Worm (Caenorhabditis elegans) whole organism, L4 larva: ENCODE measurements around the gene F45D11.11.
"Not testable (repeated sequence)": the region's sequence is repeated elsewhere in the genome, so short reads cannot be mapped to it uniquely, and the experiment has no call there.

ENCODE experiments used
- D1046.2 ChIP-seq: fragments of 200-800 bp; sonication (Bioruptor generic); IDR thresholded peaks from 2 replicates; pipeline ENCODE4 v1.3.6; 2022; ENCODE audit warnings: missing genetic modification characterization, missing compliant biosample characterization
- F26F4.8 ChIP-seq: fragments of 200-800 bp; sonication (Bioruptor generic); conservative IDR thresholded peaks from 2 replicates; pipeline ENCODE4 v1.3.6; 2022; ENCODE audit warnings: missing genetic modification characterization, missing compliant biosample characterization
- F37D6.2 ChIP-seq: sonication (generic microtip); optimal IDR thresholded peaks from 2 replicates; lab custom pipeline; 2016; ENCODE audit warnings: mild to moderate bottlenecking, missing genetic modification characterization, missing compliant biosample characterization
- Y48G9A.11 ChIP-seq: fragments of 200-800 bp; sonication (Bioruptor generic); IDR thresholded peaks from 2 replicates; pipeline ENCODE4 v1.3.6; 2022; ENCODE audit warnings: missing genetic modification reagents, missing genetic modification characterization, missing compliant biosample characterization
- ZK337.2 ChIP-seq: fragments of 200-800 bp; sonication (Bioruptor generic); IDR thresholded peaks from 2 replicates; pipeline ENCODE4 v1.3.6; 2022; ENCODE audit warnings: missing genetic modification reagents, missing genetic modification characterization, missing compliant biosample characterization
- ZK546.5 ChIP-seq, 2 experiments: sonication (generic microtip); optimal IDR thresholded peaks; 2 replicates each; lab custom pipeline; 2017; ENCODE audit warnings: missing biosample characterization in 2 of 2, missing genetic modification characterization in 2 of 2
- aha-1 ChIP-seq: fragments of 150-350 bp; peaks from one replicate; lab custom pipeline; 2014; ENCODE audit warnings: missing biosample characterization, missing genetic modification characterization
- ceh-20 ChIP-seq: fragments of 200-800 bp; sonication (Bioruptor generic); IDR thresholded peaks from 2 replicates; pipeline ENCODE4 v1.3.6; 2022; ENCODE audit warnings: missing genetic modification reagents, missing genetic modification characterization, missing compliant biosample characterization
- ceh-28 ChIP-seq: fragments of 150-350 bp; optimal IDR thresholded peaks from 2 replicates; lab custom pipeline; 2014; ENCODE audit warnings: missing biosample characterization, missing genetic modification reagents, missing genetic modification characterization
- ceh-62 ChIP-seq: sonication (generic microtip); optimal IDR thresholded peaks from 2 replicates; lab custom pipeline; 2017; ENCODE audit warnings: missing biosample characterization, missing genetic modification characterization
- cey-2 ChIP-seq: sonication (generic microtip); optimal IDR thresholded peaks from 3 replicates; lab custom pipeline; 2017; ENCODE audit warnings: missing genetic modification characterization, mild to moderate bottlenecking, missing compliant biosample characterization, antibody characterized with exemption, borderline replicate concordance; ENCODE audit not compliant: insufficient read depth
- ctbp-1 ChIP-seq: fragments of 200-800 bp; sonication (Bioruptor generic); IDR thresholded peaks from 2 replicates; pipeline ENCODE4 v1.3.6; 2022; ENCODE audit warnings: missing genetic modification reagents, missing genetic modification characterization, missing compliant biosample characterization
- daf-19 ChIP-seq: fragments of 200-800 bp; sonication (Bioruptor generic); conservative IDR thresholded peaks from 2 replicates; pipeline ENCODE4 v1.3.6; 2022; ENCODE audit warnings: missing genetic modification characterization, missing compliant biosample characterization
- dmd-6 ChIP-seq: fragments of 200-800 bp; sonication (Bioruptor generic); IDR thresholded peaks from 2 replicates; pipeline ENCODE4 v1.3.6; 2022; ENCODE audit warnings: missing genetic modification reagents, missing genetic modification characterization, missing compliant biosample characterization
- dmd-8 ChIP-seq: fragments of 200-800 bp; sonication (Bioruptor generic); IDR thresholded peaks from 2 replicates; pipeline ENCODE4 v1.3.6; 2022; ENCODE audit warnings: missing genetic modification characterization, missing compliant biosample characterization
- dmd-9 ChIP-seq: fragments of 200-800 bp; sonication (Bioruptor generic); IDR thresholded peaks from 2 replicates; pipeline ENCODE4 v1.3.6; 2022; ENCODE audit warnings: missing genetic modification reagents, missing genetic modification characterization, missing compliant biosample characterization
- egl-43 ChIP-seq: fragments of 200-800 bp; sonication (Bioruptor generic); IDR thresholded peaks from 2 replicates; pipeline ENCODE4 v1.3.6; 2022; ENCODE audit warnings: missing genetic modification reagents, missing genetic modification characterization, missing compliant biosample characterization
- fkh-10 ChIP-seq: fragments of 150-350 bp; optimal IDR thresholded peaks from 2 replicates; lab custom pipeline; 2014; ENCODE audit warnings: missing biosample characterization, missing genetic modification reagents, missing genetic modification characterization
- lim-7 ChIP-seq: fragments of 200-800 bp; sonication (Bioruptor generic); IDR thresholded peaks from 2 replicates; pipeline ENCODE4 v1.3.6; 2022; ENCODE audit warnings: missing genetic modification characterization, missing compliant biosample characterization
- lin-1 ChIP-seq: fragments of 200-800 bp; sonication (Bioruptor generic); IDR thresholded peaks from 2 replicates; pipeline ENCODE4 v1.3.6; 2022; ENCODE audit warnings: missing genetic modification reagents, missing genetic modification characterization, missing compliant biosample characterization
- lsy-2 ChIP-seq, 2 experiments: fragments of 150-350 bp in 1 of 2; sonication (generic microtip) in 1 of 2; optimal IDR thresholded peaks; 2 replicates each; lab custom pipeline; 2014 to 2017; ENCODE audit warnings: missing biosample characterization in 2 of 2, missing genetic modification characterization in 2 of 2
- madf-5 ChIP-seq, 2 experiments: fragments of 200-800 bp; sonication (Bioruptor generic); IDR thresholded peaks; 2 replicates each; pipeline ENCODE4 v1.3.6; 2022; ENCODE audit warnings: missing compliant biosample characterization in 2 of 2, missing genetic modification characterization in 2 of 2
- madf-9 ChIP-seq: fragments of 200-800 bp; sonication (Bioruptor generic); conservative IDR thresholded peaks from 2 replicates; pipeline ENCODE4 v1.3.6; 2022; ENCODE audit warnings: missing genetic modification reagents, missing genetic modification characterization, missing compliant biosample characterization
- mes-2 ChIP-seq: sonication (generic microtip); optimal IDR thresholded peaks from 2 replicates; lab custom pipeline; 2016; ENCODE audit warnings: missing genotype, mild to moderate bottlenecking, missing genetic modification characterization, missing compliant biosample characterization; ENCODE audit not compliant: poor library complexity, severe bottlenecking
- mxl-2 ChIP-seq: fragments of 200-800 bp; sonication (Bioruptor generic); conservative IDR thresholded peaks from 2 replicates; pipeline ENCODE4 v1.3.6; 2022; ENCODE audit warnings: missing genetic modification reagents, missing genetic modification characterization, missing compliant biosample characterization
- mxl-3 ChIP-seq: fragments of 200-800 bp; sonication (Bioruptor generic); optimal IDR thresholded peaks from 2 replicates; lab custom pipeline; 2018; ENCODE audit warnings: mild to moderate bottlenecking, missing genetic modification characterization, missing compliant biosample characterization
- nhr-102 ChIP-seq: sonication (generic microtip); optimal IDR thresholded peaks from 2 replicates; lab custom pipeline; 2016; ENCODE audit warnings: mild to moderate bottlenecking, missing genetic modification characterization, moderate library complexity, missing compliant biosample characterization
- nhr-41 ChIP-seq: fragments of 200-800 bp; sonication (Bioruptor generic); IDR thresholded peaks from 2 replicates; pipeline ENCODE4 v1.3.6; 2022; ENCODE audit warnings: missing genetic modification reagents, missing genetic modification characterization, missing compliant biosample characterization
- nhr-42 ChIP-seq: fragments of 200-800 bp; sonication (Bioruptor generic); IDR thresholded peaks from 2 replicates; pipeline ENCODE4 v1.3.6; 2022; ENCODE audit warnings: missing genetic modification characterization, missing compliant biosample characterization
- snpc-1.2 ChIP-seq: fragments of 200-800 bp; sonication (Bioruptor generic); IDR thresholded peaks from 2 replicates; pipeline ENCODE4 v1.3.6; 2022; ENCODE audit warnings: missing genetic modification reagents, missing genetic modification characterization, missing compliant biosample characterization
- tra-1 ChIP-seq: fragments of 200-800 bp; sonication (Bioruptor generic); IDR thresholded peaks from 2 replicates; pipeline ENCODE4 v1.3.6; 2022; ENCODE audit warnings: missing genetic modification reagents, missing genetic modification characterization, missing compliant biosample characterization
- vab-7 ChIP-seq: fragments of 200-800 bp; sonication (Bioruptor generic); IDR thresholded peaks from 2 replicates; pipeline ENCODE4 v1.3.6; 2022; ENCODE audit warnings: missing genetic modification reagents, missing genetic modification characterization, missing compliant biosample characterization
- ztf-7 ChIP-seq: fragments of 150-350 bp; optimal IDR thresholded peaks from 2 replicates; lab custom pipeline; 2014; ENCODE audit warnings: missing biosample characterization, missing genetic modification characterization

The F45D11.11 gene

DNA sequence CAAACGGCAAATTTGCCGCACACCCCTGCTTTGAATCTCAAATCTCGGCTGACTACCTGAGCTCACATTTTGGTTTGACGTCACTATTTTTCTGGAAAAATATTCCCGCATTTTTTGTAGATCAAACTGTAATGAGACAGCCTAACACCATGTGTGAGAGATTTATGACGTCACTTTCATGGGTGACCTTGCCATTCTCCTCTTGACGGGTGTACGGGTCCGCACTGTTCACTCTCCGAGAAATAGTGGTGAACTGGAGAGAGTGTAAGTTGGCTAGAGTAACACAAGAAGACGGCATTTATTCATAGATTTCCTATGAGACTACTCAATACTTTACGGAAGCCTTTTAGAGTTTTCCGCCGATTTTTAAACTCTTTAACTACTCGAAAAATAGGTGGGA, 10.3 kb downstream of the F45D11.11 start, which contains the start of gene fbxc-40:
fbxc-40 (plus strand) TSS at position 301 of the 400 bp plus-strand sequence.
- TF ChIP-seq mxl-2; nhr-102; cey-2 (tag; lab: Kevin White, UChicago): not testable (repeated sequence)

DNA sequence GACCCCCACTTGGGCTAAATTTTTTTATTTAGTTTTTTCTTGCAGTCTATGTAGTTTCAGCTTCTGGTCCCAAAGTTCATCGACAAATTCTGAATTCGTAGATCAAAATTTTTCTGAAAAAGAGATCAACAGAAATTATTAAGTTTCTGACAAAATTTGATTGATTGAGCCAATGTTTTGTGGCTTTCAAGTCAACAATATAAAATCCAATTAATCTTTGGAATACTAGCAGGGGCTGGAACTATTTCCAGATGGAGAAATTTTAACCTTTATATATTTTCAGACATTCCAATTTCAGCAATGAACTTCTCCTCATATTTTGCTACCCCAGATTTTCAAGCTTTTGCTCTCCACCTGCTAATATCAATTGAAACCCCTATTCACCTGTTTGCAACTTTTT, 13.2 kb downstream of the F45D11.11 start, which contains the start of gene srh-274:
srh-274 (plus strand) TSS at position 301 of the 400 bp plus-strand sequence.
- TF ChIP-seq aha-1 (tag; lab: Kevin White, UChicago), result peak; percentile 45
- no peak for TF ChIP-seq nhr-42 (GFP tag; lab: Robert Waterston, UW)
- no peak for TF ChIP-seq dmd-9 (GFP tag; lab: Robert Waterston, UW)
- TF ChIP-seq, all 104 proteins: peak for 1

DNA sequence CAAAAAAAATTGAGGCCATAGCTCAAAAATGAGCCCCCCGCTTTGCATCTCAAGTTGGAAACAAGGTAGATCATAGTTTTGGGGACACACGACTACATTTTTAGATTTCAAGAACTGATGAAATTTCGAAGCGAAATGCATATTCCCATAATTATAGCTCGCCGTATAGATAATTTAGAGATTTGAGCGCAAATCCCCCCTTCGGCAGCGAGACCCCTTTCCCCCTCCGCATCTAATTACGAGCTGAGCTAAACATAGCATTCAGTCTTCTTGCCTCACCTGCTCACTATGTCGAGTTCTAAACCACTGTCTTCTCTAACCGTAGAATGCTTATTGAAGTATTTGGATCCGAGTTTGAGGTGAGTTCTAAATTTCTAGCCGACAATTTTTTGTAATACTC, 16.9 kb downstream of the F45D11.11 start, which contains the start of the genes fbxc-17 and fbxc-15:
fbxc-17 (minus strand) TSS at position 101 of the 400 bp plus-strand sequence.
fbxc-15 (plus strand) TSS at position 289 of the 400 bp plus-strand sequence.
- TF ChIP-seq F37D6.2 (tag; lab: Kevin White, UChicago) (no peak), lsy-2 (tag; optimal IDR thresholded peaks at IDR 0.05; lab: Kevin White, UChicago) (no peak), nhr-102 (no peak), fkh-10 (GFP tag; lab: Kevin White, UChicago) (no peak), mes-2 (tag; lab: Kevin White, UChicago) (no peak), ceh-20 (no peak), ztf-7 (tag; lab: Kevin White, UChicago) (no peak)

DNA sequence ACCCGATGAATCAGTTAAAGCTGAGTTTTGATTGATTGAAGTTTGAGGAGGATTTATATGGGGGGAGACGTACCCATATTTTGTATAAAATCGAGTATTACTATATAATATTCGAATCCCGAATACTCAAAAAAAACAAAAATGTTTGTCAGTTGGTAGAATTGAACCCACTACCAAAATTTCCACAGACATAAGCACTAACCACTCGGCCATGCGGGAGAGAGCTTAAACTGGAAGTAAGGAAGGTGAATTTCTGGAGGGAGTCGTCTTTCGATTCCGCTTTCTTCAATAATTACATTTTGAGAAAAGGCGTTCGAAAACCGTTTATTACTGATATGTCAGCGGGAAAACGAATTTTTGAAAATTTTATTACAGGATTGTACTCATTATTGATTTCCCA, 18.9 kb downstream of the F45D11.11 start:
- TF ChIP-seq madf-5 (GFP tag; IDR thresholded peaks at IDR 0.05; lab: Robert Waterston, UW) (0 out of 4 replicates have a peak, but pooled peaks of 1 of the 2 experiments have one; percentile 68), F26F4.8 (GFP tag; lab: Robert Waterston, UW) (peak; percentile 68; the same call in 1 of the 2 replicates), madf-9 (GFP tag; lab: Robert Waterston, UW) (0 out of 2 replicates have a peak, but pooled peaks have one; percentile 22), Y48G9A.11 (GFP tag; lab: Robert Waterston, UW) (0 out of 2 replicates have a peak, but pooled peaks have one; percentile 31), D1046.2 (GFP tag; lab: Robert Waterston, UW) (peak; percentile 80), nhr-41 (GFP tag; lab: Robert Waterston, UW) (0 out of 2 replicates have a peak, but pooled peaks have one; percentile 29), tra-1 (GFP tag; lab: Robert Waterston, UW) (0 out of 2 replicates have a peak, but pooled peaks have one; percentile 18), snpc-1.2 (peak; percentile 64), ctbp-1 (peak; percentile 69), lin-1 (GFP tag; lab: Robert Waterston, UW) (peak; percentile 75; the same call in 1 of the 2 replicates), vab-7 (GFP tag; lab: Robert Waterston, UW) (peak; percentile 68), ZK337.2 (GFP tag; lab: Robert Waterston, UW) (0 out of 2 replicates have a peak, but pooled peaks have one; percentile 51), egl-43 (GFP tag; lab: Robert Waterston, UW) (peak; percentile 74; the same call in 1 of the 2 replicates), dmd-8 (peak; percentile 66; the same call in 1 of the 2 replicates), dmd-6 (GFP tag; lab: Robert Waterston, UW) (peak; percentile 39), lim-7 (GFP tag; lab: Robert Waterston, UW) (peak; percentile 78)

DNA sequence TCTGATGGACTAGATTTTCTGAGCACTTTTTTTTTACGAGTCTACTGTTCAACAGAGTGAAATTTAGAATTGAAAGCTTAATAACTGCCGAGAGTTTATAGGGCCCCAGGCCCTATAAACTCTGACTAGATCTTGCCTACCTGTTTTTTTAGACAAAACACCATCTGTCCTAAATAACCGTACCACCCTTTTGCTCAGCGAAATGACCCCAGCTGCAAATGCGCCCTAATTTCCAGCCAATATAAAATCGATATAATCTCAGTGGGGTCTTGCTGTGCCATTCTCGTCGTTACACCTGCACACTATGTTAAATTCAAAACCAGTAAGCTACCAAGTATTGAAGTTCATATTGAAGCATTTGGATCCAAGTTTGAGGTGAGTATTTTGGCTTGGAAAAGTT, 22.0 kb downstream of the F45D11.11 start, which contains the start of gene fbxc-14:
fbxc-14 (plus strand) TSS at position 301 of the 400 bp plus-strand sequence.
- TF ChIP-seq ZK546.5 (tag; optimal IDR thresholded peaks at IDR 0.05; lab: Kevin White, UChicago), result no peak
- TF ChIP-seq daf-19 (GFP tag; lab: Robert Waterston, UW), result no peak
- TF ChIP-seq ceh-62 (tag; lab: Kevin White, UChicago), result no peak
- TF ChIP-seq ceh-28 (tag; lab: Kevin White, UChicago), result no peak
- no peak for TF ChIP-seq ztf-7 (tag; lab: Kevin White, UChicago)
- TF ChIP-seq F26F4.8 (GFP tag; lab: Robert Waterston, UW), result no peak
- no peak for TF ChIP-seq mxl-3
- TF ChIP-seq aha-1 (tag; lab: Kevin White, UChicago), result no peak
